Worm (Caenorhabditis elegans) whole organism, L4 larva: ENCODE data around the gene lido-7.
"Not testable (repeated sequence)": the region's sequence is repeated elsewhere in the genome, so short reads cannot be mapped to it uniquely, and the experiment has no call there.

ENCODE experiments used
- F26F4.8 ChIP-seq: fragments of 200-800 bp; sonication (Bioruptor generic); conservative IDR thresholded peaks from 2 replicates; pipeline ENCODE4 v1.3.6; 2022; ENCODE audit warnings: missing genetic modification characterization, missing compliant biosample characterization
- F37D6.2 ChIP-seq: sonication (generic microtip); optimal IDR thresholded peaks from 2 replicates; lab custom pipeline; 2016; ENCODE audit warnings: mild to moderate bottlenecking, missing genetic modification characterization, missing compliant biosample characterization
- ZK337.2 ChIP-seq: fragments of 200-800 bp; sonication (Bioruptor generic); IDR thresholded peaks from 2 replicates; pipeline ENCODE4 v1.3.6; 2022; ENCODE audit warnings: missing genetic modification reagents, missing genetic modification characterization, missing compliant biosample characterization
- ZK546.5 ChIP-seq, 2 experiments: sonication (generic microtip); optimal IDR thresholded peaks; 2 replicates each; lab custom pipeline; 2017; ENCODE audit warnings: missing biosample characterization in 2 of 2, missing genetic modification characterization in 2 of 2
- aha-1 ChIP-seq: fragments of 150-350 bp; peaks from one replicate; lab custom pipeline; 2014; ENCODE audit warnings: missing biosample characterization, missing genetic modification characterization
- aly-2 ChIP-seq: sonication (generic microtip); optimal IDR thresholded peaks from 2 replicates; lab custom pipeline; 2018; ENCODE audit warnings: missing biosample characterization, missing genetic modification characterization
- ceh-20 ChIP-seq: fragments of 200-800 bp; sonication (Bioruptor generic); IDR thresholded peaks from 2 replicates; pipeline ENCODE4 v1.3.6; 2022; ENCODE audit warnings: missing genetic modification reagents, missing genetic modification characterization, missing compliant biosample characterization
- ceh-28 ChIP-seq: fragments of 150-350 bp; optimal IDR thresholded peaks from 2 replicates; lab custom pipeline; 2014; ENCODE audit warnings: missing biosample characterization, missing genetic modification reagents, missing genetic modification characterization
- ceh-32 ChIP-seq: sonication (generic microtip); optimal IDR thresholded peaks from 2 replicates; lab custom pipeline; 2016; ENCODE audit warnings: mild to moderate bottlenecking, missing genetic modification characterization, missing compliant biosample characterization; ENCODE audit not compliant: poor library complexity
- ceh-44 ChIP-seq: fragments of 200-800 bp; sonication (Bioruptor generic); IDR thresholded peaks from 2 replicates; pipeline ENCODE4 v1.3.6; 2022; ENCODE audit warnings: missing genetic modification reagents, missing genetic modification characterization, missing compliant biosample characterization
- ces-1 ChIP-seq: fragments of 150-350 bp; sonication (generic microtip); optimal IDR thresholded peaks from 4 replicates; lab custom pipeline; 2014; ENCODE audit warnings: missing biosample characterization, missing genetic modification reagents, missing genetic modification characterization
- dmd-8 ChIP-seq: fragments of 200-800 bp; sonication (Bioruptor generic); IDR thresholded peaks from 2 replicates; pipeline ENCODE4 v1.3.6; 2022; ENCODE audit warnings: missing genetic modification characterization, missing compliant biosample characterization
- dmd-9 ChIP-seq: fragments of 200-800 bp; sonication (Bioruptor generic); IDR thresholded peaks from 2 replicates; pipeline ENCODE4 v1.3.6; 2022; ENCODE audit warnings: missing genetic modification reagents, missing genetic modification characterization, missing compliant biosample characterization
- dpl-1 ChIP-seq: fragments of 150-350 bp; optimal IDR thresholded peaks from 2 replicates; lab custom pipeline; 2014; ENCODE audit warnings: missing biosample characterization, missing genetic modification reagents, missing genetic modification characterization
- fos-1 ChIP-seq: fragments of 150-350 bp; optimal IDR thresholded peaks from 2 replicates; lab custom pipeline; 2014; ENCODE audit warnings: missing biosample characterization, missing genetic modification characterization
- hif-1 ChIP-seq, 2 experiments: sonication (generic microtip); optimal IDR thresholded peaks; 2 replicates each; lab custom pipeline; 2016 to 2017; ENCODE audit warnings: missing compliant biosample characterization in 2 of 2, missing genetic modification characterization in 2 of 2, missing genetic modification reagents in 2 of 2, missing genotype in 2 of 2, mild to moderate bottlenecking in 1 of 2
- hlh-30 ChIP-seq: sonication (generic microtip); optimal IDR thresholded peaks from 2 replicates; lab custom pipeline; 2017; ENCODE audit warnings: antibody characterized with exemption, mild to moderate bottlenecking, missing genetic modification characterization, missing compliant biosample characterization; ENCODE audit not compliant: insufficient read depth
- jun-1 ChIP-seq: fragments of 150-350 bp; optimal IDR thresholded peaks from 2 replicates; lab custom pipeline; 2014; ENCODE audit warnings: missing biosample characterization, missing genetic modification reagents, missing genetic modification characterization
- lin-29 ChIP-seq: fragments of 200-800 bp; sonication (Bioruptor generic); IDR thresholded peaks from 2 replicates; pipeline ENCODE4 v1.3.6; 2022; ENCODE audit warnings: missing genetic modification reagents, missing genetic modification characterization, missing compliant biosample characterization
- lin-38 ChIP-seq: fragments of 200-800 bp; sonication (Bioruptor generic); IDR thresholded peaks from 2 replicates; pipeline ENCODE4 v1.3.6; 2022; ENCODE audit warnings: missing genetic modification reagents, missing genetic modification characterization, missing compliant biosample characterization
- lin-39 ChIP-seq: fragments of 150-350 bp; optimal IDR thresholded peaks from 2 replicates; lab custom pipeline; 2014; ENCODE audit warnings: missing biosample characterization, missing genetic modification reagents, missing genetic modification characterization
- madf-5 ChIP-seq, 2 experiments: fragments of 200-800 bp; sonication (Bioruptor generic); IDR thresholded peaks; 2 replicates each; pipeline ENCODE4 v1.3.6; 2022; ENCODE audit warnings: missing compliant biosample characterization in 2 of 2, missing genetic modification characterization in 2 of 2
- madf-9 ChIP-seq: fragments of 200-800 bp; sonication (Bioruptor generic); conservative IDR thresholded peaks from 2 replicates; pipeline ENCODE4 v1.3.6; 2022; ENCODE audit warnings: missing genetic modification reagents, missing genetic modification characterization, missing compliant biosample characterization
- mdt-29 ChIP-seq: fragments of 200-800 bp; sonication (Bioruptor generic); IDR thresholded peaks from 2 replicates; pipeline ENCODE4 v1.3.6; 2022; ENCODE audit warnings: missing genetic modification reagents, missing genetic modification characterization, missing compliant biosample characterization
- mxl-2 ChIP-seq: fragments of 200-800 bp; sonication (Bioruptor generic); conservative IDR thresholded peaks from 2 replicates; pipeline ENCODE4 v1.3.6; 2022; ENCODE audit warnings: missing genetic modification reagents, missing genetic modification characterization, missing compliant biosample characterization
- nhr-111 ChIP-seq: fragments of 200-800 bp; sonication (Bioruptor generic); optimal IDR thresholded peaks from 2 replicates; lab custom pipeline; 2018; ENCODE audit warnings: mild to moderate bottlenecking, missing genetic modification characterization, missing compliant biosample characterization
- nhr-41 ChIP-seq: fragments of 200-800 bp; sonication (Bioruptor generic); IDR thresholded peaks from 2 replicates; pipeline ENCODE4 v1.3.6; 2022; ENCODE audit warnings: missing genetic modification reagents, missing genetic modification characterization, missing compliant biosample characterization
- nhr-6 ChIP-seq: fragments of 150-350 bp; optimal IDR thresholded peaks from 2 replicates; lab custom pipeline; 2014; ENCODE audit warnings: missing biosample characterization, missing genetic modification characterization
- pha-4 ChIP-seq, 2 experiments: fragments of 150-350 bp in 1 of 2; fragments of 200-800 bp in 1 of 2; sonication (Bioruptor generic) in 1 of 2; IDR thresholded peaks in 1 of 2; optimal IDR thresholded peaks in 1 of 2; 2 replicates each; pipeline versions ENCODE4 v1.3.6 to Lab custom; 2014 to 2022; ENCODE audit warnings: missing genetic modification characterization in 2 of 2, missing genetic modification reagents in 2 of 2, missing biosample characterization in 1 of 2, missing compliant biosample characterization in 1 of 2
- saeg-2 ChIP-seq: fragments of 200-800 bp; sonication (Bioruptor generic); IDR thresholded peaks from 2 replicates; pipeline ENCODE4 v1.3.6; 2022; ENCODE audit warnings: missing genetic modification reagents, missing genetic modification characterization, missing compliant biosample characterization
- sdz-12 ChIP-seq: fragments of 200-800 bp; sonication (Bioruptor generic); optimal IDR thresholded peaks from 2 replicates; lab custom pipeline; 2018; ENCODE audit warnings: mild to moderate bottlenecking, missing genetic modification characterization, missing compliant biosample characterization
- set-16 ChIP-seq: fragments of 200-800 bp; sonication (Bioruptor generic); IDR thresholded peaks from 2 replicates; pipeline ENCODE4 v1.3.6; 2022; ENCODE audit warnings: missing genetic modification reagents, missing genetic modification characterization, missing compliant biosample characterization
- snpc-4 ChIP-seq: fragments of 150-350 bp; optimal IDR thresholded peaks from 2 replicates; lab custom pipeline; 2014; ENCODE audit warnings: missing biosample characterization, missing genetic modification characterization
- tra-1 ChIP-seq: fragments of 200-800 bp; sonication (Bioruptor generic); IDR thresholded peaks from 2 replicates; pipeline ENCODE4 v1.3.6; 2022; ENCODE audit warnings: missing genetic modification reagents, missing genetic modification characterization, missing compliant biosample characterization
- unc-62 ChIP-seq, 3 experiments: fragments of 150-350 bp in 1 of 3; sonication (generic microtip); optimal IDR thresholded peaks in 2 of 3; peaks in 1 of 3; 1 replicate in 1 of 3; 2 replicates in 2 of 3; lab custom pipeline; 2014 to 2017; ENCODE audit warnings: missing biosample characterization in 3 of 3, missing genetic modification characterization in 3 of 3, missing genetic modification reagents in 3 of 3, missing genotype in 1 of 3
- vab-7 ChIP-seq: fragments of 200-800 bp; sonication (Bioruptor generic); IDR thresholded peaks from 2 replicates; pipeline ENCODE4 v1.3.6; 2022; ENCODE audit warnings: missing genetic modification reagents, missing genetic modification characterization, missing compliant biosample characterization
- zfp-3 ChIP-seq: fragments of 200-800 bp; sonication (Bioruptor generic); conservative IDR thresholded peaks from 2 replicates; pipeline ENCODE4 v1.3.6; 2022; ENCODE audit warnings: missing genetic modification reagents, missing genetic modification characterization, missing compliant biosample characterization
- zip-2 ChIP-seq: fragments of 150-350 bp; optimal IDR thresholded peaks from 2 replicates; lab custom pipeline; 2014; ENCODE audit warnings: missing biosample characterization, missing genetic modification characterization
- ztf-11 ChIP-seq: fragments of 150-350 bp; optimal IDR thresholded peaks from 2 replicates; lab custom pipeline; 2014; ENCODE audit warnings: missing biosample characterization, missing genetic modification characterization

lido-7 gene

ce11 chrII:3030416-3030815 is 42.3 kb downstream of the lido-7 start:
- TF ChIP-seq ceh-20 (GFP tag; lab: Robert Waterston, UW), result no peak
- no peak for TF ChIP-seq nhr-6 (tag; lab: Kevin White, UChicago)
- no peak for TF ChIP-seq lin-39 (tag; lab: Kevin White, UChicago)
- no peak for TF ChIP-seq fos-1

ce11 chrII:3031292-3031691 is 43.2 kb downstream of the lido-7 start:
- TF ChIP-seq dmd-8, result 0 out of 2 replicates have a peak, but pooled peaks have one; percentile 59
- 0 out of 2 replicates have a peak, but pooled peaks have one; percentile 17 for TF ChIP-seq F26F4.8
- TF ChIP-seq vab-7 (GFP tag; lab: Robert Waterston, UW), result 0 out of 2 replicates have a peak, but pooled peaks have one; percentile 10
- TF ChIP-seq tra-1 (GFP tag; lab: Robert Waterston, UW), result 0 out of 2 replicates have a peak, but pooled peaks have one; percentile 33
- TF ChIP-seq pha-4 (GFP tag; IDR thresholded peaks at IDR 0.05; lab: Robert Waterston, UW), result peak; percentile 45; the same call in 1 of the 2 replicates
- TF ChIP-seq pha-4 (tag; optimal IDR thresholded peaks at IDR 0.05; lab: Kevin White, UChicago), result not testable (repeated sequence)
- TF ChIP-seq lin-38 (GFP tag; lab: Robert Waterston, UW), result peak; percentile 47

ce11 chrII:3032480-3032879 is 44.4 kb downstream of the lido-7 start, which contains the start of gene B0454.6:
B0454.6 (plus strand) TSS chrII:3032780.
- TF ChIP-seq pha-4 (GFP tag; IDR thresholded peaks at IDR 0.05; lab: Robert Waterston, UW); pha-4 (tag; optimal IDR thresholded peaks at IDR 0.05; lab: Kevin White, UChicago); ZK546.5 (tag; optimal IDR thresholded peaks at IDR 0.05; lab: Kevin White, UChicago); hlh-30 (tag; lab: Kevin White, UChicago): not testable (repeated sequence)

ce11 chrII:3034914-3035313 is 46.8 kb downstream of the lido-7 start:
- TF ChIP-seq saeg-2 (GFP tag; lab: Robert Waterston, UW) (no peak), F37D6.2 (tag; lab: Kevin White, UChicago) (no peak), set-16 (GFP tag; lab: Robert Waterston, UW) (peak; percentile 75), hlh-30 (tag; lab: Kevin White, UChicago) (no peak), lin-29 (GFP tag; lab: Robert Waterston, UW) (no peak), dmd-9 (GFP tag; lab: Robert Waterston, UW) (no peak), ceh-28 (peak; percentile 55), nhr-111 (no peak), dpl-1 (GFP tag; lab: Kevin White, UChicago) (no peak), ceh-44 (GFP tag; lab: Robert Waterston, UW) (no peak), madf-9 (GFP tag; lab: Robert Waterston, UW) (no peak), snpc-4 (tag; lab: Kevin White, UChicago) (no peak), aha-1 (tag; lab: Kevin White, UChicago) (no peak), nhr-41 (GFP tag; lab: Robert Waterston, UW) (no peak)

ce11 chrII:3036344-3036743 is 48.2 kb downstream of the lido-7 start:
- TF ChIP-seq jun-1 (tag; lab: Kevin White, UChicago), result no peak
- TF ChIP-seq ceh-44 (GFP tag; lab: Robert Waterston, UW), result no peak
- TF ChIP-seq zip-2 (tag; lab: Kevin White, UChicago), result no peak
- no peak for TF ChIP-seq ceh-32 (tag; lab: Kevin White, UChicago)
- TF ChIP-seq vab-7 (GFP tag; lab: Robert Waterston, UW), result no peak
- no peak for TF ChIP-seq aly-2 (tag; lab: Kevin White, UChicago)
- TF ChIP-seq madf-5 (GFP tag; IDR thresholded peaks at IDR 0.05; lab: Robert Waterston, UW), result no peak
- no peak for TF ChIP-seq lin-29 (GFP tag; lab: Robert Waterston, UW)
- TF ChIP-seq sdz-12 (GFP tag; lab: Kevin White, UChicago), result no peak
- TF ChIP-seq ztf-11 (tag; lab: Kevin White, UChicago), result no peak
- TF ChIP-seq ces-1, result no peak
- TF ChIP-seq aha-1 (tag; lab: Kevin White, UChicago), result peak; percentile 81
- no peak for TF ChIP-seq hif-1 (tag; optimal IDR thresholded peaks at IDR 0.05; lab: Kevin White, UChicago)
- TF ChIP-seq lin-38 (GFP tag; lab: Robert Waterston, UW), result peak; percentile 45
- peak; percentile 23; the same call in 1 of the 2 replicates for TF ChIP-seq ceh-20 (GFP tag; lab: Robert Waterston, UW)
- TF ChIP-seq unc-62 (GFP tag; optimal IDR thresholded peaks at IDR 0.05 in 1 of 2; lab: Kevin White, UChicago), result no peak
- TF ChIP-seq unc-62 (tag; optimal IDR thresholded peaks at IDR 0.05; lab: Kevin White, UChicago), result no peak
- 0 out of 2 replicates have a peak, but pooled peaks have one; percentile 16 for TF ChIP-seq tra-1 (GFP tag; lab: Robert Waterston, UW)
- TF ChIP-seq dmd-8, result no peak
- TF ChIP-seq snpc-4 (tag; lab: Kevin White, UChicago), result no peak
- TF ChIP-seq mdt-29 (GFP tag; lab: Robert Waterston, UW), result no peak
- no peak for TF ChIP-seq mxl-2 (GFP tag; lab: Robert Waterston, UW)
- TF ChIP-seq zfp-3, result no peak
- TF ChIP-seq ZK337.2 (GFP tag; lab: Robert Waterston, UW), result 0 out of 2 replicates have a peak, but pooled peaks have one; percentile 10
- TF ChIP-seq, all 104 proteins: peak for 5
